Worm (Caenorhabditis elegans) whole organism, L4 larva: ENCODE measurements around the gene col-38.

Experiments
- D1046.2 ChIP-seq: fragments of 200-800 bp; sonication (Bioruptor generic); IDR thresholded peaks from 2 replicates; pipeline ENCODE4 v1.3.6; 2022; ENCODE audit warnings: missing genetic modification characterization, missing compliant biosample characterization
- F10B5.3 ChIP-seq: sonication (generic microtip); optimal IDR thresholded peaks from 2 replicates; lab custom pipeline; 2016; ENCODE audit warnings: mild to moderate bottlenecking, missing genetic modification characterization, missing compliant biosample characterization
- F26F4.8 ChIP-seq: fragments of 200-800 bp; sonication (Bioruptor generic); conservative IDR thresholded peaks from 2 replicates; pipeline ENCODE4 v1.3.6; 2022; ENCODE audit warnings: missing genetic modification characterization, missing compliant biosample characterization
- F37D6.2 ChIP-seq: sonication (generic microtip); optimal IDR thresholded peaks from 2 replicates; lab custom pipeline; 2016; ENCODE audit warnings: mild to moderate bottlenecking, missing genetic modification characterization, missing compliant biosample characterization
- T20F7.1 ChIP-seq: fragments of 200-800 bp; sonication (Bioruptor generic); optimal IDR thresholded peaks from 2 replicates; lab custom pipeline; 2018; ENCODE audit warnings: mild to moderate bottlenecking, missing genetic modification characterization, missing compliant biosample characterization
- T26A8.4 ChIP-seq: fragments of 200-800 bp; sonication (Bioruptor generic); IDR thresholded peaks from 2 replicates; pipeline ENCODE4 v1.3.6; 2022; ENCODE audit warnings: missing genetic modification characterization, missing compliant biosample characterization
- Y75B8A.6 ChIP-seq: fragments of 200-800 bp; sonication (Bioruptor generic); IDR thresholded peaks from 2 replicates; pipeline ENCODE4 v1.3.6; 2022; ENCODE audit warnings: missing genetic modification reagents, missing genetic modification characterization, missing compliant biosample characterization
- aly-2 ChIP-seq: sonication (generic microtip); optimal IDR thresholded peaks from 2 replicates; lab custom pipeline; 2018; ENCODE audit warnings: missing biosample characterization, missing genetic modification characterization
- ceh-20 ChIP-seq: fragments of 200-800 bp; sonication (Bioruptor generic); IDR thresholded peaks from 2 replicates; pipeline ENCODE4 v1.3.6; 2022; ENCODE audit warnings: missing genetic modification reagents, missing genetic modification characterization, missing compliant biosample characterization
- ceh-62 ChIP-seq: sonication (generic microtip); optimal IDR thresholded peaks from 2 replicates; lab custom pipeline; 2017; ENCODE audit warnings: missing biosample characterization, missing genetic modification characterization
- cey-2 ChIP-seq: sonication (generic microtip); optimal IDR thresholded peaks from 3 replicates; lab custom pipeline; 2017; ENCODE audit warnings: missing genetic modification characterization, mild to moderate bottlenecking, missing compliant biosample characterization, antibody characterized with exemption, borderline replicate concordance; ENCODE audit not compliant: insufficient read depth
- ctbp-1 ChIP-seq: fragments of 200-800 bp; sonication (Bioruptor generic); IDR thresholded peaks from 2 replicates; pipeline ENCODE4 v1.3.6; 2022; ENCODE audit warnings: missing genetic modification reagents, missing genetic modification characterization, missing compliant biosample characterization
- daf-12 ChIP-seq: fragments of 150-350 bp; optimal IDR thresholded peaks from 2 replicates; lab custom pipeline; 2014; ENCODE audit warnings: missing biosample characterization, missing genetic modification reagents, missing genetic modification characterization
- daf-19 ChIP-seq: fragments of 200-800 bp; sonication (Bioruptor generic); conservative IDR thresholded peaks from 2 replicates; pipeline ENCODE4 v1.3.6; 2022; ENCODE audit warnings: missing genetic modification characterization, missing compliant biosample characterization
- dmd-6 ChIP-seq: fragments of 200-800 bp; sonication (Bioruptor generic); IDR thresholded peaks from 2 replicates; pipeline ENCODE4 v1.3.6; 2022; ENCODE audit warnings: missing genetic modification reagents, missing genetic modification characterization, missing compliant biosample characterization
- dmd-8 ChIP-seq: fragments of 200-800 bp; sonication (Bioruptor generic); IDR thresholded peaks from 2 replicates; pipeline ENCODE4 v1.3.6; 2022; ENCODE audit warnings: missing genetic modification characterization, missing compliant biosample characterization
- dpl-1 ChIP-seq: fragments of 150-350 bp; optimal IDR thresholded peaks from 2 replicates; lab custom pipeline; 2014; ENCODE audit warnings: missing biosample characterization, missing genetic modification reagents, missing genetic modification characterization
- duxl-1 ChIP-seq: sonication (generic microtip); optimal IDR thresholded peaks from 2 replicates; lab custom pipeline; 2016; ENCODE audit warnings: mild to moderate bottlenecking, missing genetic modification characterization, moderate library complexity, missing compliant biosample characterization; ENCODE audit not compliant: poor library complexity
- fkh-10 ChIP-seq: fragments of 150-350 bp; optimal IDR thresholded peaks from 2 replicates; lab custom pipeline; 2014; ENCODE audit warnings: missing biosample characterization, missing genetic modification reagents, missing genetic modification characterization
- hif-1 ChIP-seq, 2 experiments: sonication (generic microtip); optimal IDR thresholded peaks; 2 replicates each; lab custom pipeline; 2016 to 2017; ENCODE audit warnings: missing compliant biosample characterization in 2 of 2, missing genetic modification characterization in 2 of 2, missing genetic modification reagents in 2 of 2, missing genotype in 2 of 2, mild to moderate bottlenecking in 1 of 2
- hlh-30 ChIP-seq: sonication (generic microtip); optimal IDR thresholded peaks from 2 replicates; lab custom pipeline; 2017; ENCODE audit warnings: antibody characterized with exemption, mild to moderate bottlenecking, missing genetic modification characterization, missing compliant biosample characterization; ENCODE audit not compliant: insufficient read depth
- jun-1 ChIP-seq: fragments of 150-350 bp; optimal IDR thresholded peaks from 2 replicates; lab custom pipeline; 2014; ENCODE audit warnings: missing biosample characterization, missing genetic modification reagents, missing genetic modification characterization
- lim-7 ChIP-seq: fragments of 200-800 bp; sonication (Bioruptor generic); IDR thresholded peaks from 2 replicates; pipeline ENCODE4 v1.3.6; 2022; ENCODE audit warnings: missing genetic modification characterization, missing compliant biosample characterization
- lin-13 ChIP-seq: fragments of 150-350 bp; optimal IDR thresholded peaks from 2 replicates; lab custom pipeline; 2014; ENCODE audit warnings: missing biosample characterization, missing genetic modification reagents, missing genetic modification characterization
- lin-15B ChIP-seq: fragments of 150-350 bp; sonication (generic microtip); optimal IDR thresholded peaks from 3 replicates; lab custom pipeline; 2014; ENCODE audit warnings: missing biosample characterization, missing genetic modification characterization
- lin-29 ChIP-seq: fragments of 200-800 bp; sonication (Bioruptor generic); IDR thresholded peaks from 2 replicates; pipeline ENCODE4 v1.3.6; 2022; ENCODE audit warnings: missing genetic modification reagents, missing genetic modification characterization, missing compliant biosample characterization
- lin-38 ChIP-seq: fragments of 200-800 bp; sonication (Bioruptor generic); IDR thresholded peaks from 2 replicates; pipeline ENCODE4 v1.3.6; 2022; ENCODE audit warnings: missing genetic modification reagents, missing genetic modification characterization, missing compliant biosample characterization
- mes-2 ChIP-seq: sonication (generic microtip); optimal IDR thresholded peaks from 2 replicates; lab custom pipeline; 2016; ENCODE audit warnings: missing genotype, mild to moderate bottlenecking, missing genetic modification characterization, missing compliant biosample characterization; ENCODE audit not compliant: poor library complexity, severe bottlenecking
- mxl-2 ChIP-seq: fragments of 200-800 bp; sonication (Bioruptor generic); conservative IDR thresholded peaks from 2 replicates; pipeline ENCODE4 v1.3.6; 2022; ENCODE audit warnings: missing genetic modification reagents, missing genetic modification characterization, missing compliant biosample characterization
- nhr-102 ChIP-seq: sonication (generic microtip); optimal IDR thresholded peaks from 2 replicates; lab custom pipeline; 2016; ENCODE audit warnings: mild to moderate bottlenecking, missing genetic modification characterization, moderate library complexity, missing compliant biosample characterization
- nhr-11 ChIP-seq: fragments of 150-350 bp; optimal IDR thresholded peaks from 2 replicates; lab custom pipeline; 2014; ENCODE audit warnings: missing biosample characterization, missing genetic modification characterization
- nhr-237 ChIP-seq: sonication (generic microtip); optimal IDR thresholded peaks from 2 replicates; lab custom pipeline; 2017; ENCODE audit warnings: missing biosample characterization, missing genetic modification characterization
- nhr-42 ChIP-seq: fragments of 200-800 bp; sonication (Bioruptor generic); IDR thresholded peaks from 2 replicates; pipeline ENCODE4 v1.3.6; 2022; ENCODE audit warnings: missing genetic modification characterization, missing compliant biosample characterization
- nhr-48 ChIP-seq: sonication (generic microtip); optimal IDR thresholded peaks from 2 replicates; lab custom pipeline; 2016; ENCODE audit warnings: mild to moderate bottlenecking, missing genetic modification characterization, missing compliant biosample characterization
- rbr-2 ChIP-seq: sonication (generic microtip); optimal IDR thresholded peaks from 2 replicates; lab custom pipeline; 2016; ENCODE audit warnings: missing genotype, missing genetic modification characterization, missing compliant biosample characterization
- saeg-2 ChIP-seq: fragments of 200-800 bp; sonication (Bioruptor generic); IDR thresholded peaks from 2 replicates; pipeline ENCODE4 v1.3.6; 2022; ENCODE audit warnings: missing genetic modification reagents, missing genetic modification characterization, missing compliant biosample characterization
- set-16 ChIP-seq: fragments of 200-800 bp; sonication (Bioruptor generic); IDR thresholded peaks from 2 replicates; pipeline ENCODE4 v1.3.6; 2022; ENCODE audit warnings: missing genetic modification reagents, missing genetic modification characterization, missing compliant biosample characterization
- snpc-1.2 ChIP-seq: fragments of 200-800 bp; sonication (Bioruptor generic); IDR thresholded peaks from 2 replicates; pipeline ENCODE4 v1.3.6; 2022; ENCODE audit warnings: missing genetic modification reagents, missing genetic modification characterization, missing compliant biosample characterization
- spr-1 ChIP-seq: sonication (generic microtip); optimal IDR thresholded peaks from 2 replicates; lab custom pipeline; 2016; ENCODE audit warnings: mild to moderate bottlenecking, missing genetic modification characterization, missing compliant biosample characterization
- spr-3 ChIP-seq: fragments of 200-800 bp; sonication (Bioruptor generic); optimal IDR thresholded peaks from 2 replicates; lab custom pipeline; 2018; ENCODE audit warnings: mild to moderate bottlenecking, missing genetic modification characterization, missing compliant biosample characterization
- tra-1 ChIP-seq: fragments of 200-800 bp; sonication (Bioruptor generic); IDR thresholded peaks from 2 replicates; pipeline ENCODE4 v1.3.6; 2022; ENCODE audit warnings: missing genetic modification reagents, missing genetic modification characterization, missing compliant biosample characterization
- unc-62 ChIP-seq, 3 experiments: fragments of 150-350 bp in 1 of 3; sonication (generic microtip); optimal IDR thresholded peaks in 2 of 3; peaks in 1 of 3; 1 replicate in 1 of 3; 2 replicates in 2 of 3; lab custom pipeline; 2014 to 2017; ENCODE audit warnings: missing biosample characterization in 3 of 3, missing genetic modification characterization in 3 of 3, missing genetic modification reagents in 3 of 3, missing genotype in 1 of 3

col-38 gene

DNA sequence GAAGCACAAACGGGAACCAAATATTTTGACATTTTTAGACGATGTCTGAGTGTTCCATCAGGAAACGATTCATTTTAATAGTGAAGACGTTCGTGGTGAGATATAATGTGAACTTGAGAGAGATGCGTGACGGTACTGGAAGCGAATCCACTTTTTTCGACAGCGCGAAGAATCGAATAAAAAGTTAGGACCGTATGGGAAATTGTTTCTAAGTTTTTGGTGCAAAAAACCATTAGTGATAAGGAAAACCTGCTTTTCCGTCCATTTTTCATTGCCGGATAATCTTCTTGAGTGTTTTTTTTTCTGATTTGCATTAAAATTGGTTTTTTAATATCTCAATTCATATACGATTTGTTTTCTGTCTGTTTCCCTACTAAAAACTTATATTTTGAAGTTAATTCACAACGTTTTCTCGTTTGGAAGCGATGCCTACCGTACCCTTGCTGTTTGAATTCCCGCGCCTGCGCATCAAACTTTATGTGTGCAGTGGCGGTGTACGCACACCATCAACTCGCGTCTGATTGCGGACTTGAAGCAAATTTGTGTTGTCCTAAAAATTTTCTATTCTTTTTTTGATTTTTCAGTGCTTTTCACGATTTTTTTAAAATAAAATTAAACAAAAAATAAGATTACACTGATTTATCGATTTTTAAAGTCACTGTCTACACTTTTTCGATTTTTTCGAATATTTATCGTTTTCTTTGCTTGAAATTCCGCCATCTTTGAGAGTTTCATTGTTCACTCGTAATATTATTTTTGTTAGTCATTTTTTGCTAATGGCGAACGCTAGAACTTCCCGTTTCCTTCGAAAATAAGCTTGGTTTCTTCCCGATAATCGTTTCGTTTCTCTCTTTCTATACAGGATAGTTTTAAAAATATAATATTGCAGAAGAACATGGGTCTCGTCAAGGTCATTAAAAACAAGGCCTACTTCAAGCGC is at the start of gene col-38, which contains the start of gene rpl-5 (continued):
- TF ChIP-seq dmd-8 (no peak), set-16 (GFP tag; lab: Robert Waterston, UW) (no peak), T26A8.4 (peak; percentile 69), ctbp-1 (GFP tag; lab: Robert Waterston, UW) (no peak), ceh-20 (GFP tag; lab: Robert Waterston, UW) (no peak), lin-29 (GFP tag; lab: Robert Waterston, UW) (no peak), daf-12 (no peak), rbr-2 (peak; percentile 87), mxl-2 (GFP tag; lab: Robert Waterston, UW) (no peak), saeg-2 (GFP tag; lab: Robert Waterston, UW) (no peak), F26F4.8 (GFP tag; lab: Robert Waterston, UW) (no peak), lim-7 (GFP tag; lab: Robert Waterston, UW) (no peak), nhr-237 (tag; lab: Kevin White, UChicago) (no peak), fkh-10 (peak; percentile 90), nhr-42 (GFP tag; lab: Robert Waterston, UW) (peak; percentile 23; the same call in 1 of the 2 replicates), spr-1 (tag; lab: Kevin White, UChicago) (peak; percentile 47), duxl-1 (tag; lab: Kevin White, UChicago) (peak; percentile 53), F10B5.3 (tag; lab: Kevin White, UChicago) (no peak), tra-1 (GFP tag; lab: Robert Waterston, UW) (no peak), cey-2 (tag; lab: Kevin White, UChicago) (no peak), lin-13 (GFP tag; lab: Kevin White, UChicago) (peak; percentile 72), mes-2 (tag; lab: Kevin White, UChicago) (peak; percentile 92), aly-2 (tag; lab: Kevin White, UChicago) (no peak), hif-1 (tag; optimal IDR thresholded peaks at IDR 0.05; lab: Kevin White, UChicago) (peak in 1 of 2 experiments; percentile 78), nhr-102 (tag; lab: Kevin White, UChicago) (peak; percentile 66), snpc-1.2 (GFP tag; lab: Robert Waterston, UW) (0 out of 2 replicates have a peak, but pooled peaks have one; percentile 15), nhr-11 (tag; lab: Kevin White, UChicago) (peak; percentile 87), hlh-30 (tag; lab: Kevin White, UChicago) (peak; percentile 89), lin-38 (GFP tag; lab: Robert Waterston, UW) (peak; percentile 91), lin-15B (tag; lab: Kevin White, UChicago) (no peak), dmd-6 (GFP tag; lab: Robert Waterston, UW) (peak; percentile 60), Y75B8A.6 (GFP tag; lab: Robert Waterston, UW) (no peak), spr-3 (GFP tag; lab: Kevin White, UChicago) (no peak), unc-62 (GFP tag; optimal IDR thresholded peaks at IDR 0.05 in 1 of 2; lab: Kevin White, UChicago) (peak in 1 of 2 experiments; percentile 96), unc-62 (tag; optimal IDR thresholded peaks at IDR 0.05; lab: Kevin White, UChicago) (no peak), daf-19 (GFP tag; lab: Robert Waterston, UW) (0 out of 2 replicates have a peak, but pooled peaks have one; percentile 51), T20F7.1 (no peak), dpl-1 (GFP tag; lab: Kevin White, UChicago) (peak; percentile 96), F37D6.2 (tag; lab: Kevin White, UChicago) (peak; percentile 49), nhr-48 (tag; lab: Kevin White, UChicago) (peak; percentile 55), ceh-62 (tag; lab: Kevin White, UChicago) (no peak), D1046.2 (no peak), jun-1 (tag; lab: Kevin White, UChicago) (peak; percentile 0)
- TF ChIP-seq, all 104 proteins: peak for 44
